Worm (Caenorhabditis elegans) whole organism, young adult: Measurements from ENCODE around the gene mip-2.
A peak's percentile ranks its signal among the peaks of the same experiment; 100 is the strongest.

Source experiments
- C17E4.6 ChIP-seq: fragments of 200-800 bp; sonication (Bioruptor generic); IDR thresholded peaks from 2 replicates; pipeline ENCODE4 v1.3.6; 2022; ENCODE audit warnings: missing genetic modification reagents, missing genetic modification characterization, missing compliant biosample characterization
- F22D6.2 ChIP-seq: sonication (generic microtip); optimal IDR thresholded peaks from 2 replicates; lab custom pipeline; 2016; ENCODE audit warnings: mild to moderate bottlenecking, missing genetic modification characterization, missing compliant biosample characterization
- F33H1.4 ChIP-seq: fragments of 200-800 bp; sonication (Bioruptor generic); IDR thresholded peaks from 2 replicates; pipeline ENCODE4 v1.3.6; 2022; ENCODE audit warnings: missing genetic modification reagents, missing genetic modification characterization, missing compliant biosample characterization
- F49E8.2 ChIP-seq: sonication (generic microtip); optimal IDR thresholded peaks from 3 replicates; lab custom pipeline; 2017; ENCODE audit warnings: missing genetic modification characterization, mild to moderate bottlenecking, missing compliant biosample characterization, antibody characterized with exemption, moderate library complexity; ENCODE audit not compliant: insufficient read depth
- K11D2.4 ChIP-seq: fragments of 200-800 bp; sonication (Bioruptor generic); IDR thresholded peaks from 2 replicates; pipeline ENCODE4 v1.3.6; 2022; ENCODE audit warnings: missing genetic modification reagents, missing genetic modification characterization, missing compliant biosample characterization
- ZK185.1 ChIP-seq: sonication (generic microtip); optimal IDR thresholded peaks from 2 replicates; lab custom pipeline; 2016; ENCODE audit warnings: mild to moderate bottlenecking, missing genetic modification characterization, missing compliant biosample characterization; ENCODE audit not compliant: poor library complexity, severe bottlenecking
- aptf-3 ChIP-seq: fragments of 200-800 bp; sonication (Bioruptor generic); IDR thresholded peaks from 2 replicates; pipeline ENCODE4 v1.3.6; 2022; ENCODE audit warnings: missing genetic modification characterization, missing compliant biosample characterization
- athp-1 ChIP-seq: sonication (generic microtip); optimal IDR thresholded peaks from 2 replicates; lab custom pipeline; 2017; ENCODE audit warnings: mild to moderate bottlenecking, missing genetic modification characterization, missing compliant biosample characterization
- attf-3 ChIP-seq: fragments of 200-800 bp; sonication (Bioruptor generic); conservative IDR thresholded peaks from 2 replicates; pipeline ENCODE4 v1.3.6; 2022; ENCODE audit warnings: missing genetic modification reagents, missing genetic modification characterization, missing compliant biosample characterization
- attf-5 ChIP-seq: fragments of 200-800 bp; sonication (Bioruptor generic); optimal IDR thresholded peaks from 2 replicates; lab custom pipeline; 2018; ENCODE audit warnings: mild to moderate bottlenecking, missing genetic modification characterization, missing compliant biosample characterization
- bed-1 ChIP-seq: fragments of 200-800 bp; sonication (Bioruptor generic); IDR thresholded peaks from 2 replicates; pipeline ENCODE4 v1.3.6; 2022; ENCODE audit warnings: missing genetic modification reagents, missing genetic modification characterization, missing compliant biosample characterization
- cebp-1 ChIP-seq, 2 experiments: fragments of 200-800 bp in 1 of 2; sonication (Bioruptor generic) in 1 of 2; sonication (generic microtip) in 1 of 2; IDR thresholded peaks in 1 of 2; optimal IDR thresholded peaks in 1 of 2; 2 replicates each; pipeline versions ENCODE4 v1.3.6 to Lab custom; 2017 to 2022; ENCODE audit warnings: missing compliant biosample characterization in 2 of 2, missing genetic modification characterization in 2 of 2, mild to moderate bottlenecking in 1 of 2, missing genetic modification reagents in 1 of 2, moderate library complexity in 1 of 2
- cebp-2 ChIP-seq: fragments of 200-800 bp; sonication (Bioruptor generic); IDR thresholded peaks from 2 replicates; pipeline ENCODE4 v1.3.6; 2022; ENCODE audit warnings: missing genetic modification characterization, missing compliant biosample characterization
- ceh-100 ChIP-seq: fragments of 200-800 bp; sonication (Bioruptor generic); IDR thresholded peaks from 2 replicates; pipeline ENCODE4 v1.3.6; 2022; ENCODE audit warnings: missing genetic modification reagents, missing genetic modification characterization, missing compliant biosample characterization
- ceh-40 ChIP-seq: fragments of 200-800 bp; sonication (Bioruptor generic); IDR thresholded peaks from 2 replicates; pipeline ENCODE4 v1.3.6; 2022; ENCODE audit warnings: missing genetic modification characterization, missing compliant biosample characterization
- ceh-79 ChIP-seq: sonication (generic microtip); optimal IDR thresholded peaks from 2 replicates; lab custom pipeline; 2017; ENCODE audit warnings: mild to moderate bottlenecking, missing genetic modification characterization, missing compliant biosample characterization
- die-1 ChIP-seq: sonication (generic microtip); optimal IDR thresholded peaks from 2 replicates; lab custom pipeline; 2016; ENCODE audit warnings: missing genotype, mild to moderate bottlenecking, missing genetic modification characterization, missing compliant biosample characterization
- dpff-1 ChIP-seq: sonication (generic microtip); optimal IDR thresholded peaks from 2 replicates; lab custom pipeline; 2017; ENCODE audit warnings: mild to moderate bottlenecking, missing genetic modification characterization, missing compliant biosample characterization
- dpl-1 ChIP-seq: fragments of 150-350 bp; optimal IDR thresholded peaks from 2 replicates; lab custom pipeline; 2014; ENCODE audit warnings: missing biosample characterization, missing genetic modification reagents, missing genetic modification characterization
- efl-1 ChIP-seq: fragments of 150-350 bp; optimal IDR thresholded peaks from 2 replicates; lab custom pipeline; 2014; ENCODE audit warnings: missing biosample characterization, missing genetic modification reagents, missing genetic modification characterization
- ekl-4 ChIP-seq: fragments of 200-800 bp; sonication (Bioruptor generic); IDR thresholded peaks from 2 replicates; pipeline ENCODE4 v1.3.6; 2022; ENCODE audit warnings: missing genetic modification reagents, missing genetic modification characterization, missing compliant biosample characterization
- fkh-3 ChIP-seq: sonication (generic microtip); optimal IDR thresholded peaks from 2 replicates; lab custom pipeline; 2016; ENCODE audit warnings: mild to moderate bottlenecking, missing genetic modification characterization, missing compliant biosample characterization
- hlh-26 ChIP-seq: fragments of 200-800 bp; sonication (Bioruptor generic); conservative IDR thresholded peaks from 2 replicates; pipeline ENCODE4 v1.3.6; 2022; ENCODE audit warnings: missing genetic modification reagents, missing genetic modification characterization, missing compliant biosample characterization
- lag-1 ChIP-seq: fragments of 200-800 bp; sonication (Bioruptor generic); IDR thresholded peaks from 2 replicates; pipeline ENCODE4 v1.3.6; 2022; ENCODE audit warnings: missing genetic modification reagents, missing genetic modification characterization, missing compliant biosample characterization
- let-607 ChIP-seq, 2 experiments: fragments of 200-800 bp in 1 of 2; sonication (Bioruptor generic) in 1 of 2; sonication (generic microtip) in 1 of 2; optimal IDR thresholded peaks; 2 replicates each; lab custom pipeline; 2016 to 2018; ENCODE audit warnings: mild to moderate bottlenecking in 2 of 2, missing compliant biosample characterization in 2 of 2, missing genetic modification characterization in 2 of 2, moderate library complexity in 2 of 2, missing genotype in 1 of 2
- madf-6 ChIP-seq: fragments of 200-800 bp; sonication (Bioruptor generic); IDR thresholded peaks from 2 replicates; pipeline ENCODE4 v1.3.6; 2022; ENCODE audit warnings: missing genetic modification reagents, missing genetic modification characterization, missing compliant biosample characterization
- madf-8 ChIP-seq: fragments of 200-800 bp; sonication (Bioruptor generic); conservative IDR thresholded peaks from 2 replicates; pipeline ENCODE4 v1.3.6; 2022; ENCODE audit warnings: missing genetic modification reagents, missing genetic modification characterization, missing compliant biosample characterization
- nfya-1 ChIP-seq: sonication (generic microtip); optimal IDR thresholded peaks from 2 replicates; lab custom pipeline; 2017; ENCODE audit warnings: antibody characterized with exemption, missing compliant biosample characterization, missing genetic modification characterization, borderline replicate concordance; ENCODE audit not compliant: insufficient read depth
- nfya-2 ChIP-seq: fragments of 200-800 bp; sonication (Bioruptor generic); IDR thresholded peaks from 2 replicates; pipeline ENCODE4 v1.3.6; 2022; ENCODE audit warnings: missing genetic modification reagents, missing genetic modification characterization, missing compliant biosample characterization
- nfyb-1 ChIP-seq: fragments of 200-800 bp; sonication (Bioruptor generic); IDR thresholded peaks from 2 replicates; pipeline ENCODE4 v1.3.6; 2022; ENCODE audit warnings: missing genetic modification reagents, missing genetic modification characterization, missing compliant biosample characterization
- nhr-27 ChIP-seq: fragments of 200-800 bp; sonication (Bioruptor generic); optimal IDR thresholded peaks from 2 replicates; lab custom pipeline; 2018; ENCODE audit warnings: mild to moderate bottlenecking, missing genetic modification characterization, moderate library complexity, missing compliant biosample characterization
- nhr-80 ChIP-seq: sonication (generic microtip); optimal IDR thresholded peaks from 2 replicates; lab custom pipeline; 2016; ENCODE audit warnings: missing genetic modification characterization, missing compliant biosample characterization
- nhr-90 ChIP-seq: sonication (generic microtip); optimal IDR thresholded peaks from 2 replicates; lab custom pipeline; 2016; ENCODE audit warnings: missing genotype, mild to moderate bottlenecking, missing genetic modification characterization, missing compliant biosample characterization
- pbrm-1 ChIP-seq: fragments of 200-800 bp; sonication (Bioruptor generic); IDR thresholded peaks from 2 replicates; pipeline ENCODE4 v1.3.6; 2022; ENCODE audit warnings: missing genetic modification reagents, missing genetic modification characterization, missing compliant biosample characterization
- pha-4 ChIP-seq: fragments of 150-350 bp; sonication (generic microtip); optimal IDR thresholded peaks from 2 replicates; lab custom pipeline; 2014; ENCODE audit warnings: missing biosample characterization, missing genetic modification reagents, missing genetic modification characterization
- rcor-1 ChIP-seq: fragments of 200-800 bp; sonication (Bioruptor generic); IDR thresholded peaks from 2 replicates; pipeline ENCODE4 v1.3.6; 2022; ENCODE audit warnings: missing genetic modification reagents, missing genetic modification characterization, missing compliant biosample characterization
- repo-1 ChIP-seq: sonication (generic microtip); optimal IDR thresholded peaks from 2 replicates; lab custom pipeline; 2017; ENCODE audit warnings: mild to moderate bottlenecking, missing genetic modification characterization, missing compliant biosample characterization
- rpc-1 ChIP-seq, 2 experiments: fragments of 150-350 bp in 1 of 2; sonication (generic microtip) in 1 of 2; optimal IDR thresholded peaks; 2 replicates each; lab custom pipeline; 2014 to 2018; ENCODE audit warnings: missing biosample characterization in 1 of 2, missing genetic modification characterization in 1 of 2, missing genetic modification reagents in 1 of 2, missing genotype in 1 of 2
- snpc-1.1 ChIP-seq: sonication (generic microtip); optimal IDR thresholded peaks from 2 replicates; lab custom pipeline; 2017; ENCODE audit warnings: missing genetic modification characterization, mild to moderate bottlenecking, missing compliant biosample characterization, antibody characterized with exemption, moderate library complexity, missing genotype, missing genetic modification reagents; ENCODE audit not compliant: insufficient read depth
- somi-1 ChIP-seq: fragments of 200-800 bp; sonication (Bioruptor generic); optimal IDR thresholded peaks from 2 replicates; lab custom pipeline; 2018; ENCODE audit warnings: mild to moderate bottlenecking, missing genetic modification characterization, missing compliant biosample characterization
- tbp1 ChIP-seq: fragments of 200-800 bp; sonication (Bioruptor generic); optimal IDR thresholded peaks from 2 replicates; lab custom pipeline; 2018; ENCODE audit warnings: mild to moderate bottlenecking, missing genetic modification characterization, missing compliant biosample characterization
- tbx-9 ChIP-seq: sonication (generic microtip); optimal IDR thresholded peaks from 2 replicates; lab custom pipeline; 2016; ENCODE audit warnings: borderline replicate concordance, missing genetic modification characterization, inconsistent platforms, missing compliant biosample characterization
- tlf-1 ChIP-seq: fragments of 200-800 bp; sonication (Bioruptor generic); optimal IDR thresholded peaks from 2 replicates; lab custom pipeline; 2018; ENCODE audit warnings: mild to moderate bottlenecking, missing genetic modification characterization, missing compliant biosample characterization
- unc-62 ChIP-seq: fragments of 150-350 bp; optimal IDR thresholded peaks from 2 replicates; lab custom pipeline; 2014; ENCODE audit warnings: missing biosample characterization, missing genetic modification reagents, missing genetic modification characterization
- ztf-22 ChIP-seq: fragments of 200-800 bp; sonication (Bioruptor generic); optimal IDR thresholded peaks from 2 replicates; lab custom pipeline; 2018; ENCODE audit warnings: mild to moderate bottlenecking, missing genetic modification characterization, moderate library complexity, missing compliant biosample characterization
- ztf-25 ChIP-seq: fragments of 200-800 bp; sonication (Bioruptor generic); IDR thresholded peaks from 2 replicates; pipeline ENCODE4 v1.3.6; 2022; ENCODE audit warnings: missing genetic modification reagents, missing genetic modification characterization, missing compliant biosample characterization
- ztf-3 ChIP-seq: fragments of 200-800 bp; sonication (Bioruptor generic); optimal IDR thresholded peaks from 2 replicates; lab custom pipeline; 2018; ENCODE audit warnings: mild to moderate bottlenecking, missing genetic modification characterization, missing compliant biosample characterization
- ztf-6 ChIP-seq: fragments of 200-800 bp; sonication (Bioruptor generic); IDR thresholded peaks from 2 replicates; pipeline ENCODE4 v1.3.6; 2022; ENCODE audit warnings: missing genetic modification reagents, missing genetic modification characterization, missing compliant biosample characterization

Gene mip-2

DNA sequence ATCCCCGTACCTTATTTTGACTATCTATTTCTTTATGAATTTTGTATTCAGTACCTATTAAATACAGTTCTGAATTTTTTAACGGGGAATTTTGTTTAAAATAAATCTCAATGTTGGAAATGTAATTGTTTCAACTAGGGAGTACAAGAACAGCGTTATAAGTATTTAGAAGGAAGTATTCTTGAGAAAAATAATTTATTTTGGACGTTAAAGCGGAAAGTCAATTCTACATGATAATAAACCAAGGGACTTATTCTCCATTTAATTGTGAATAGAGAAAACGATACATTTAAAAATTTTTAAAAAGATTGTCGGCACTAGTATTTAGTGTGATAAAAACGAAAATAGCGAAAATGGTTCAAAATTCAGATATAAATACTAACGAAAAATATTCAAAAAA, 2.6 kb downstream of the mip-2 start (continued):
- peak; percentile 45 for TF ChIP-seq tbp1 (GFP tag; lab: Kevin White, UChicago)
- no peak for TF ChIP-seq bed-1 (GFP tag; lab: Robert Waterston, UW)
- TF ChIP-seq pha-4 (tag; lab: Kevin White, UChicago) = no peak
- no peak for TF ChIP-seq fkh-3
- no peak for TF ChIP-seq nfya-2 (GFP tag; lab: Robert Waterston, UW)
- no peak for TF ChIP-seq ceh-79 (tag; lab: Kevin White, UChicago)
- no peak for TF ChIP-seq ztf-25 (GFP tag; lab: Robert Waterston, UW)
- TF ChIP-seq attf-5 = no peak
- TF ChIP-seq ZK185.1 (tag; lab: Kevin White, UChicago) = no peak
- no peak for TF ChIP-seq lag-1
- no peak for TF ChIP-seq C17E4.6 (GFP tag; lab: Robert Waterston, UW)
- no peak for TF ChIP-seq efl-1 (GFP tag; lab: Kevin White, UChicago)
- TF ChIP-seq die-1 = peak; percentile 21
- no peak for TF ChIP-seq repo-1 (tag; lab: Kevin White, UChicago)
- TF ChIP-seq ekl-4 (GFP tag; lab: Robert Waterston, UW) = peak; percentile 77
- peak; percentile 59; the same call in 1 of the 2 replicates for TF ChIP-seq ceh-100 (GFP tag; lab: Robert Waterston, UW)
- TF ChIP-seq nfya-1 (tag; lab: Kevin White, UChicago) = no peak
- no peak for TF ChIP-seq F22D6.2 (tag; lab: Kevin White, UChicago)
- no peak for TF ChIP-seq ceh-40 (GFP tag; lab: Robert Waterston, UW)
- no peak for TF ChIP-seq tbx-9 (tag; lab: Kevin White, UChicago)
- TF ChIP-seq nhr-80 (tag; lab: Kevin White, UChicago) = no peak
- no peak for TF ChIP-seq nhr-90
- peak; percentile 72 for TF ChIP-seq madf-6 (GFP tag; lab: Robert Waterston, UW)
- peak; percentile 34; the same call in 1 of the 2 replicates for TF ChIP-seq madf-8 (GFP tag; lab: Robert Waterston, UW)
- TF ChIP-seq somi-1 (GFP tag; lab: Kevin White, UChicago) = no peak
- TF ChIP-seq athp-1 (tag; lab: Kevin White, UChicago) = peak; percentile 64
- TF ChIP-seq nfyb-1 (GFP tag; lab: Robert Waterston, UW) = 0 out of 2 replicates have a peak, but pooled peaks have one; percentile 22
- TF ChIP-seq dpff-1 = no peak
- TF ChIP-seq K11D2.4 (GFP tag; lab: Robert Waterston, UW) = no peak
- no peak for TF ChIP-seq cebp-1 (GFP tag; IDR thresholded peaks at IDR 0.05; lab: Robert Waterston, UW)
- peak; percentile 44 for TF ChIP-seq cebp-1 (tag; optimal IDR thresholded peaks at IDR 0.05; lab: Kevin White, UChicago)
- TF ChIP-seq nhr-27 (tag; lab: Kevin White, UChicago) = no peak
- 0 out of 2 replicates have a peak, but pooled peaks have one; percentile 13 for TF ChIP-seq F33H1.4
- peak; percentile 27 for TF ChIP-seq snpc-1.1 (tag; lab: Kevin White, UChicago)
- no peak for TF ChIP-seq attf-3 (GFP tag; lab: Robert Waterston, UW)
- no peak for TF ChIP-seq rpc-1 (optimal IDR thresholded peaks at IDR 0.05; lab: Kevin White, UChicago)
- TF ChIP-seq rpc-1 (tag; optimal IDR thresholded peaks at IDR 0.05; lab: Kevin White, UChicago) = no peak
- peak; percentile 15 for TF ChIP-seq tlf-1 (GFP tag; lab: Kevin White, UChicago)
- no peak for TF ChIP-seq ztf-22 (GFP tag; lab: Kevin White, UChicago)
- no peak for TF ChIP-seq pbrm-1
- TF ChIP-seq unc-62 (GFP tag; lab: Kevin White, UChicago) = no peak
- no peak for TF ChIP-seq ztf-6
- no peak for TF ChIP-seq dpl-1
- peak; percentile 59 for TF ChIP-seq rcor-1 (GFP tag; lab: Robert Waterston, UW)
- no peak for TF ChIP-seq aptf-3 (GFP tag; lab: Robert Waterston, UW)
- TF ChIP-seq ztf-3 (GFP tag; lab: Kevin White, UChicago) = no peak
- peak; percentile 95 for TF ChIP-seq F49E8.2 (tag; lab: Kevin White, UChicago)
- TF ChIP-seq cebp-2 (GFP tag; lab: Robert Waterston, UW) = no peak
- TF ChIP-seq let-607 (tag; optimal IDR thresholded peaks at IDR 0.05; lab: Kevin White, UChicago) = no peak
- TF ChIP-seq hlh-26 (GFP tag; lab: Robert Waterston, UW) = no peak
